Worm (Caenorhabditis elegans) whole organism, L4 larva: ENCODE measurements around the gene epg-7.

Experiments
- aha-1 ChIP-seq: fragments of 150-350 bp; peaks from one replicate; lab custom pipeline; 2014; ENCODE audit warnings: missing biosample characterization, missing genetic modification characterization
- ceh-82 ChIP-seq: sonication (generic microtip); optimal IDR thresholded peaks from 2 replicates; lab custom pipeline; 2017; ENCODE audit warnings: missing biosample characterization, missing genetic modification characterization
- jun-1 ChIP-seq: fragments of 150-350 bp; optimal IDR thresholded peaks from 2 replicates; lab custom pipeline; 2014; ENCODE audit warnings: missing biosample characterization, missing genetic modification reagents, missing genetic modification characterization
- lin-39 ChIP-seq: fragments of 150-350 bp; optimal IDR thresholded peaks from 2 replicates; lab custom pipeline; 2014; ENCODE audit warnings: missing biosample characterization, missing genetic modification reagents, missing genetic modification characterization
- mdl-1 ChIP-seq, 2 experiments: fragments of 150-350 bp in 1 of 2; sonication (generic microtip) in 1 of 2; optimal IDR thresholded peaks; 2 replicates each; lab custom pipeline; 2014 to 2017; ENCODE audit warnings: missing biosample characterization in 2 of 2, missing genetic modification characterization in 2 of 2
- nhr-237 ChIP-seq: sonication (generic microtip); optimal IDR thresholded peaks from 2 replicates; lab custom pipeline; 2017; ENCODE audit warnings: missing biosample characterization, missing genetic modification characterization
- pqm-1 ChIP-seq: sonication (generic microtip); optimal IDR thresholded peaks from 2 replicates; lab custom pipeline; 2017; ENCODE audit warnings: missing biosample characterization, missing genetic modification characterization
- rbr-2 ChIP-seq: sonication (generic microtip); optimal IDR thresholded peaks from 2 replicates; lab custom pipeline; 2016; ENCODE audit warnings: missing genotype, missing genetic modification characterization, missing compliant biosample characterization

DNA sequence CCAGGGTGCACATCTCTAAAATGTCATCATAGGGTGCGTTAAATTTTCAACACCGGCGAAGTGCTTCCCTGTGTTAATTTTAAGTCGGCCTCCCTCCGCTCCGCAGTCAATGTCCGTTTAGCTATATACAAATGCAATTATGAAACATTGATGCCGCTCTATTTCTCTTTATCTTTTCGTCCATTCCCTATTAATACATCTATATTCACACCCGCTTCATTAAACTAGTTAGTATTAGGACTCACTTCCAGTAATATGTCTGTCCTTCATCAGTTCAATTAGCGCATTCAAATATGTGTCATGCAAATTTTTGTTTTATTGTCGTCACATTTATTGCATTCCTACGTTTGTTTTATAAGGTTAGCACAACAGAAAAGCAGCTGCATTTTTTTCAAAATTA, 37.4 kb downstream of the epg-7 start:
- TF ChIP-seq lin-39 (tag; lab: Kevin White, UChicago): no peak
- TF ChIP-seq aha-1 (tag; lab: Kevin White, UChicago): no peak
- no peak for TF ChIP-seq pqm-1 (tag; lab: Kevin White, UChicago)
- TF ChIP-seq rbr-2 (tag; lab: Kevin White, UChicago): no peak
- TF ChIP-seq ceh-82 (tag; lab: Kevin White, UChicago): no peak
- TF ChIP-seq nhr-237 (tag; lab: Kevin White, UChicago): no peak
- no peak for TF ChIP-seq mdl-1 (tag; optimal IDR thresholded peaks at IDR 0.05; lab: Kevin White, UChicago)
- TF ChIP-seq jun-1 (tag; lab: Kevin White, UChicago): no peak
